Worm (Caenorhabditis elegans) whole organism, L4 larva: ENCODE data around the gene K12H6.9.
A peak's percentile ranks its signal among the peaks of the same experiment; 100 is the strongest.
"Not testable (repeated sequence)": the region's sequence is repeated elsewhere in the genome, so short reads cannot be mapped to it uniquely, and the experiment has no call there.

Source experiments
- D1046.2 ChIP-seq: fragments of 200-800 bp; sonication (Bioruptor generic); IDR thresholded peaks from 2 replicates; pipeline ENCODE4 v1.3.6; 2022; ENCODE audit warnings: missing genetic modification characterization, missing compliant biosample characterization
- F10B5.3 ChIP-seq: sonication (generic microtip); optimal IDR thresholded peaks from 2 replicates; lab custom pipeline; 2016; ENCODE audit warnings: mild to moderate bottlenecking, missing genetic modification characterization, missing compliant biosample characterization
- F49E8.2 ChIP-seq: sonication (generic microtip); optimal IDR thresholded peaks from 2 replicates; lab custom pipeline; 2016; ENCODE audit warnings: missing compliant biosample characterization, mild to moderate bottlenecking, missing genetic modification characterization, borderline replicate concordance
- R02D3.7 ChIP-seq: fragments of 150-350 bp; sonication (generic microtip); optimal IDR thresholded peaks from 3 replicates; lab custom pipeline; 2014; ENCODE audit warnings: missing biosample characterization, missing genetic modification characterization
- Y75B8A.6 ChIP-seq: fragments of 200-800 bp; sonication (Bioruptor generic); IDR thresholded peaks from 2 replicates; pipeline ENCODE4 v1.3.6; 2022; ENCODE audit warnings: missing genetic modification reagents, missing genetic modification characterization, missing compliant biosample characterization
- ZK337.2 ChIP-seq: fragments of 200-800 bp; sonication (Bioruptor generic); IDR thresholded peaks from 2 replicates; pipeline ENCODE4 v1.3.6; 2022; ENCODE audit warnings: missing genetic modification reagents, missing genetic modification characterization, missing compliant biosample characterization
- aha-1 ChIP-seq: fragments of 150-350 bp; peaks from one replicate; lab custom pipeline; 2014; ENCODE audit warnings: missing biosample characterization, missing genetic modification characterization
- aly-2 ChIP-seq: sonication (generic microtip); optimal IDR thresholded peaks from 2 replicates; lab custom pipeline; 2018; ENCODE audit warnings: missing biosample characterization, missing genetic modification characterization
- ceh-28 ChIP-seq: fragments of 150-350 bp; optimal IDR thresholded peaks from 2 replicates; lab custom pipeline; 2014; ENCODE audit warnings: missing biosample characterization, missing genetic modification reagents, missing genetic modification characterization
- ctbp-1 ChIP-seq: fragments of 200-800 bp; sonication (Bioruptor generic); IDR thresholded peaks from 2 replicates; pipeline ENCODE4 v1.3.6; 2022; ENCODE audit warnings: missing genetic modification reagents, missing genetic modification characterization, missing compliant biosample characterization
- dmd-6 ChIP-seq: fragments of 200-800 bp; sonication (Bioruptor generic); IDR thresholded peaks from 2 replicates; pipeline ENCODE4 v1.3.6; 2022; ENCODE audit warnings: missing genetic modification reagents, missing genetic modification characterization, missing compliant biosample characterization
- fos-1 ChIP-seq: fragments of 150-350 bp; optimal IDR thresholded peaks from 2 replicates; lab custom pipeline; 2014; ENCODE audit warnings: missing biosample characterization, missing genetic modification characterization
- hif-1 ChIP-seq, 2 experiments: sonication (generic microtip); optimal IDR thresholded peaks; 2 replicates each; lab custom pipeline; 2016 to 2017; ENCODE audit warnings: missing compliant biosample characterization in 2 of 2, missing genetic modification characterization in 2 of 2, missing genetic modification reagents in 2 of 2, missing genotype in 2 of 2, mild to moderate bottlenecking in 1 of 2
- hlh-11 ChIP-seq: fragments of 200-800 bp; sonication (Bioruptor generic); optimal IDR thresholded peaks from 2 replicates; lab custom pipeline; 2018; ENCODE audit warnings: mild to moderate bottlenecking, missing genetic modification characterization, missing compliant biosample characterization
- hlh-30 ChIP-seq: sonication (generic microtip); optimal IDR thresholded peaks from 2 replicates; lab custom pipeline; 2017; ENCODE audit warnings: antibody characterized with exemption, mild to moderate bottlenecking, missing genetic modification characterization, missing compliant biosample characterization; ENCODE audit not compliant: insufficient read depth
- hmg-1.1 ChIP-seq: fragments of 200-800 bp; sonication (Bioruptor generic); IDR thresholded peaks from 2 replicates; pipeline ENCODE4 v1.3.6; 2022; ENCODE audit warnings: missing genetic modification reagents, missing genetic modification characterization, missing compliant biosample characterization
- lin-1 ChIP-seq: fragments of 200-800 bp; sonication (Bioruptor generic); IDR thresholded peaks from 2 replicates; pipeline ENCODE4 v1.3.6; 2022; ENCODE audit warnings: missing genetic modification reagents, missing genetic modification characterization, missing compliant biosample characterization
- lin-13 ChIP-seq: fragments of 150-350 bp; optimal IDR thresholded peaks from 2 replicates; lab custom pipeline; 2014; ENCODE audit warnings: missing biosample characterization, missing genetic modification reagents, missing genetic modification characterization
- lin-15B ChIP-seq: fragments of 150-350 bp; sonication (generic microtip); optimal IDR thresholded peaks from 3 replicates; lab custom pipeline; 2014; ENCODE audit warnings: missing biosample characterization, missing genetic modification characterization
- lin-29 ChIP-seq: fragments of 200-800 bp; sonication (Bioruptor generic); IDR thresholded peaks from 2 replicates; pipeline ENCODE4 v1.3.6; 2022; ENCODE audit warnings: missing genetic modification reagents, missing genetic modification characterization, missing compliant biosample characterization
- mdt-29 ChIP-seq: fragments of 200-800 bp; sonication (Bioruptor generic); IDR thresholded peaks from 2 replicates; pipeline ENCODE4 v1.3.6; 2022; ENCODE audit warnings: missing genetic modification reagents, missing genetic modification characterization, missing compliant biosample characterization
- nhr-41 ChIP-seq: fragments of 200-800 bp; sonication (Bioruptor generic); IDR thresholded peaks from 2 replicates; pipeline ENCODE4 v1.3.6; 2022; ENCODE audit warnings: missing genetic modification reagents, missing genetic modification characterization, missing compliant biosample characterization
- nhr-76 ChIP-seq: fragments of 150-350 bp; optimal IDR thresholded peaks from 2 replicates; lab custom pipeline; 2014; ENCODE audit warnings: missing biosample characterization, missing genetic modification characterization
- pha-4 ChIP-seq, 2 experiments: fragments of 150-350 bp in 1 of 2; fragments of 200-800 bp in 1 of 2; sonication (Bioruptor generic) in 1 of 2; IDR thresholded peaks in 1 of 2; optimal IDR thresholded peaks in 1 of 2; 2 replicates each; pipeline versions ENCODE4 v1.3.6 to Lab custom; 2014 to 2022; ENCODE audit warnings: missing genetic modification characterization in 2 of 2, missing genetic modification reagents in 2 of 2, missing biosample characterization in 1 of 2, missing compliant biosample characterization in 1 of 2
- php-3 ChIP-seq: fragments of 200-800 bp; sonication (Bioruptor generic); IDR thresholded peaks from 2 replicates; pipeline ENCODE4 v1.3.6; 2022; ENCODE audit warnings: missing genetic modification reagents, missing genetic modification characterization, missing compliant biosample characterization
- saeg-2 ChIP-seq: fragments of 200-800 bp; sonication (Bioruptor generic); IDR thresholded peaks from 2 replicates; pipeline ENCODE4 v1.3.6; 2022; ENCODE audit warnings: missing genetic modification reagents, missing genetic modification characterization, missing compliant biosample characterization
- sdz-12 ChIP-seq: fragments of 200-800 bp; sonication (Bioruptor generic); optimal IDR thresholded peaks from 2 replicates; lab custom pipeline; 2018; ENCODE audit warnings: mild to moderate bottlenecking, missing genetic modification characterization, missing compliant biosample characterization
- set-16 ChIP-seq: fragments of 200-800 bp; sonication (Bioruptor generic); IDR thresholded peaks from 2 replicates; pipeline ENCODE4 v1.3.6; 2022; ENCODE audit warnings: missing genetic modification reagents, missing genetic modification characterization, missing compliant biosample characterization
- snpc-1.2 ChIP-seq: fragments of 200-800 bp; sonication (Bioruptor generic); IDR thresholded peaks from 2 replicates; pipeline ENCODE4 v1.3.6; 2022; ENCODE audit warnings: missing genetic modification reagents, missing genetic modification characterization, missing compliant biosample characterization
- snpc-4 ChIP-seq: fragments of 150-350 bp; optimal IDR thresholded peaks from 2 replicates; lab custom pipeline; 2014; ENCODE audit warnings: missing biosample characterization, missing genetic modification characterization
- unc-130 ChIP-seq: sonication (generic microtip); optimal IDR thresholded peaks from 2 replicates; lab custom pipeline; 2016; ENCODE audit warnings: missing genetic modification reagents, missing genetic modification characterization, missing compliant biosample characterization
- unc-62 ChIP-seq, 3 experiments: fragments of 150-350 bp in 1 of 3; sonication (generic microtip); optimal IDR thresholded peaks in 2 of 3; peaks in 1 of 3; 1 replicate in 1 of 3; 2 replicates in 2 of 3; lab custom pipeline; 2014 to 2017; ENCODE audit warnings: missing biosample characterization in 3 of 3, missing genetic modification characterization in 3 of 3, missing genetic modification reagents in 3 of 3, missing genotype in 1 of 3

K12H6.9 gene

ce11 chrII:2836853-2837252 lies 12.6 kb downstream of the K12H6.9 start, which contains the start of gene K12H6.7:
Gene K12H6.7, minus strand, starts transcription at chrII:2836953.
- no peak for TF ChIP-seq mdt-29 (GFP tag; lab: Robert Waterston, UW)
- TF ChIP-seq hlh-11: no peak
- no peak for TF ChIP-seq snpc-1.2 (GFP tag; lab: Robert Waterston, UW)
- no peak for TF ChIP-seq ceh-28 (tag; lab: Kevin White, UChicago)
- no peak for TF ChIP-seq saeg-2 (GFP tag; lab: Robert Waterston, UW)
- no peak for TF ChIP-seq snpc-4
- no peak for TF ChIP-seq D1046.2 (GFP tag; lab: Robert Waterston, UW)
- no peak for TF ChIP-seq aha-1 (tag; lab: Kevin White, UChicago)
- TF ChIP-seq lin-1 (GFP tag; lab: Robert Waterston, UW): no peak
- TF ChIP-seq ZK337.2 (GFP tag; lab: Robert Waterston, UW): no peak
- TF ChIP-seq pha-4 (GFP tag; IDR thresholded peaks at IDR 0.05; lab: Robert Waterston, UW): no peak
- TF ChIP-seq pha-4 (tag; optimal IDR thresholded peaks at IDR 0.05; lab: Kevin White, UChicago): no peak
- TF ChIP-seq php-3 (GFP tag; lab: Robert Waterston, UW): no peak
- TF ChIP-seq lin-29 (GFP tag; lab: Robert Waterston, UW): no peak
- TF ChIP-seq, all 104 proteins: peak for 0

ce11 chrII:2839004-2839403 lies 14.8 kb downstream of the K12H6.9 start, which contains the start of gene Y110A2AL.4:
Gene Y110A2AL.4, plus strand, starts transcription at chrII:2839304.
- TF ChIP-seq R02D3.7 (tag; lab: Kevin White, UChicago); php-3 (GFP tag; lab: Robert Waterston, UW); sdz-12 (GFP tag; lab: Kevin White, UChicago): not testable (repeated sequence)

ce11 chrII:2841529-2841928 lies 17.3 kb downstream of the K12H6.9 start, which contains the start of gene Y110A2AL.6:
Gene Y110A2AL.6, minus strand, starts transcription at chrII:2841629.
- TF ChIP-seq aly-2 (tag; lab: Kevin White, UChicago): no peak
- TF ChIP-seq unc-130 (GFP tag; lab: Kevin White, UChicago): no peak
- no peak for TF ChIP-seq F10B5.3 (tag; lab: Kevin White, UChicago)
- TF ChIP-seq nhr-76 (tag; lab: Kevin White, UChicago): no peak
- no peak for TF ChIP-seq pha-4 (GFP tag; IDR thresholded peaks at IDR 0.05; lab: Robert Waterston, UW)
- no peak for TF ChIP-seq pha-4 (tag; optimal IDR thresholded peaks at IDR 0.05; lab: Kevin White, UChicago)
- no peak for TF ChIP-seq lin-15B
- no peak for TF ChIP-seq Y75B8A.6
- no peak for TF ChIP-seq hif-1 (tag; optimal IDR thresholded peaks at IDR 0.05; lab: Kevin White, UChicago)
- no peak for TF ChIP-seq hmg-1.1 (GFP tag; lab: Robert Waterston, UW)
- TF ChIP-seq hlh-30 (tag; lab: Kevin White, UChicago): no peak
- no peak for TF ChIP-seq fos-1 (tag; lab: Kevin White, UChicago)

- no peak for TF ChIP-seq F49E8.2 (tag; lab: Kevin White, UChicago)
- TF ChIP-seq unc-62 (GFP tag; optimal IDR thresholded peaks at IDR 0.05 in 1 of 2; lab: Kevin White, UChicago): peak in 1 of 2 experiments; percentile 64
- no peak for TF ChIP-seq unc-62 (tag; optimal IDR thresholded peaks at IDR 0.05; lab: Kevin White, UChicago)
- TF ChIP-seq lin-13 (GFP tag; lab: Kevin White, UChicago): no peak
- TF ChIP-seq nhr-41 (GFP tag; lab: Robert Waterston, UW): no peak
- no peak for TF ChIP-seq D1046.2 (GFP tag; lab: Robert Waterston, UW)
- no peak for TF ChIP-seq dmd-6
Observed at ce11 chrII:2843088-2843487, 18.9 kb downstream of the K12H6.9 start, which contains the start of gene Y110A2AL.7. Gene Y110A2AL.7, minus strand, starts transcription at chrII:2843188.

ce11 chrII:2845674-2846073 lies 21.5 kb downstream of the K12H6.9 start:
- TF ChIP-seq ctbp-1 (GFP tag; lab: Robert Waterston, UW): no peak
- peak; percentile 54 for TF ChIP-seq set-16 (GFP tag; lab: Robert Waterston, UW)
- TF ChIP-seq nhr-76 (tag; lab: Kevin White, UChicago): no peak
- TF ChIP-seq, all 104 proteins: peak for 1
